Fruit fly (Drosophila melanogaster) S2 (cell line): ENCODE data around the gene CG15446.

Experiments
- CG8478 ChIP-seq: fragments of >200 bp; optimal IDR thresholded peaks from 2 replicates; lab custom pipeline; 2018
- CTCF ChIP-seq, 2 experiments: fragments of >200 bp; optimal IDR thresholded peaks; 2 replicates each; lab custom pipeline; 2018

dm6 chrX:21074329-21074708 lies 27.7 kb downstream of the CG15446 start:
- TF ChIP-seq CG8478 (lab: Kevin White, UChicago) (no peak), CTCF (optimal IDR thresholded peaks at IDR 0.05; lab: Kevin White, UChicago) (no peak)
